Fruit fly (Drosophila melanogaster) whole organism, embryonic: ENCODE data around the gene Syt1.

Experiments used
- Adf1 ChIP-seq: fragments of 200-800 bp; sonication (Bioruptor generic); IDR thresholded peaks from 2 replicates; pipeline ENCODE4 v1.3.6; 2022; ENCODE audit warnings: missing biosample characterization, missing genetic modification characterization
- B-H2 ChIP-seq: fragments of 200-800 bp; sonication (Bioruptor generic); optimal IDR thresholded peaks from 2 replicates; lab custom pipeline; 2018; ENCODE audit warnings: missing biosample characterization, mild to moderate bottlenecking, missing genetic modification characterization
- Blimp-1 ChIP-seq: fragments of 200-800 bp; sonication (Bioruptor generic); optimal IDR thresholded peaks from 3 replicates; lab custom pipeline; 2018; ENCODE audit warnings: missing biosample characterization, missing genetic modification characterization, mild to moderate bottlenecking, moderate library complexity, missing genetic modification reagents
- CG10321 ChIP-seq: fragments of 200-800 bp; sonication (Bioruptor generic); IDR thresholded peaks from 2 replicates; pipeline ENCODE4 v1.3.6; 2022; ENCODE audit warnings: missing biosample characterization, missing genetic modification characterization
- CG10462 ChIP-seq: fragments of 200-800 bp; sonication (Bioruptor generic); optimal IDR thresholded peaks from 2 replicates; lab custom pipeline; 2016; ENCODE audit warnings: missing biosample characterization, missing genetic modification characterization
- CG10654 ChIP-seq: fragments of 200-800 bp; sonication (Bioruptor generic); optimal IDR thresholded peaks from 2 replicates; lab custom pipeline; 2016; ENCODE audit warnings: missing biosample characterization, missing genetic modification characterization
- CG10959 ChIP-seq: fragments of 200-800 bp; sonication (Bioruptor generic); IDR thresholded peaks from 2 replicates; pipeline ENCODE4 v1.3.6; 2022; ENCODE audit warnings: missing biosample characterization, missing genetic modification characterization
- CG12942 ChIP-seq: fragments of 200-800 bp; sonication (Bioruptor generic); optimal IDR thresholded peaks from 3 replicates; lab custom pipeline; 2016; ENCODE audit warnings: missing biosample characterization, missing genetic modification characterization
- CG14050 ChIP-seq: fragments of 200-800 bp; sonication (Bioruptor generic); IDR thresholded peaks from 3 replicates; pipeline ENCODE4 v1.3.6; 2022; ENCODE audit warnings: missing biosample characterization, missing genetic modification characterization
- CG1647 ChIP-seq: fragments of 200-800 bp; sonication (Bioruptor generic); optimal IDR thresholded peaks from 3 replicates; lab custom pipeline; 2016; ENCODE audit warnings: missing biosample characterization, missing genetic modification characterization
- CG17359 ChIP-seq: fragments of 200-800 bp; sonication (Bioruptor generic); optimal IDR thresholded peaks from 3 replicates; lab custom pipeline; 2018; ENCODE audit warnings: missing biosample characterization, mild to moderate bottlenecking, missing genetic modification characterization, moderate library complexity
- CG6254 ChIP-seq: fragments of 200-800 bp; sonication (Bioruptor generic); optimal IDR thresholded peaks from 3 replicates; lab custom pipeline; 2017; ENCODE audit warnings: mild to moderate bottlenecking, missing biosample characterization, missing genetic modification reagents, missing genetic modification characterization
- CG6689 ChIP-seq: fragments of 200-800 bp; sonication (Bioruptor generic); IDR thresholded peaks from 2 replicates; pipeline ENCODE4 v1.3.6; 2022; ENCODE audit warnings: missing biosample characterization, missing genetic modification characterization
- CG6813 ChIP-seq: fragments of 200-800 bp; sonication (Bioruptor generic); optimal IDR thresholded peaks from 2 replicates; lab custom pipeline; 2017; ENCODE audit warnings: missing biosample characterization, missing genetic modification characterization, mild to moderate bottlenecking, moderate library complexity, missing genetic modification reagents
- CG7556 ChIP-seq: fragments of 200-800 bp; sonication (Bioruptor generic); optimal IDR thresholded peaks from 2 replicates; lab custom pipeline; 2017; ENCODE audit warnings: missing biosample characterization, mild to moderate bottlenecking, missing genetic modification characterization
- CG7786 ChIP-seq: fragments of 200-800 bp; sonication (Bioruptor generic); optimal IDR thresholded peaks from 2 replicates; lab custom pipeline; 2016; ENCODE audit warnings: missing biosample characterization, missing genetic modification characterization
- D ChIP-seq, 2 experiments: fragments of 200-800 bp in 1 of 2; fragments of >200 bp in 1 of 2; sonication (Bioruptor generic) in 1 of 2; optimal IDR thresholded peaks; 2 replicates in 1 of 2; 3 replicates in 1 of 2; lab custom pipeline; 2017; ENCODE audit warnings: mild to moderate bottlenecking in 1 of 2, missing biosample characterization in 1 of 2, missing genetic modification characterization in 1 of 2, missing genetic modification reagents in 1 of 2
- E2f2 ChIP-seq: fragments of 200-800 bp; sonication (Bioruptor generic); IDR thresholded peaks from 2 replicates; pipeline ENCODE4 v1.3.6; 2022; ENCODE audit warnings: missing biosample characterization, missing genetic modification characterization
- ERR ChIP-seq: fragments of 200-800 bp; sonication (Bioruptor generic); optimal IDR thresholded peaks from 2 replicates; lab custom pipeline; 2016; ENCODE audit warnings: missing biosample characterization, missing genetic modification characterization
- Fer1 ChIP-seq: fragments of 200-800 bp; sonication (Bioruptor generic); optimal IDR thresholded peaks from 2 replicates; lab custom pipeline; 2017; ENCODE audit warnings: missing biosample characterization, mild to moderate bottlenecking, missing genetic modification characterization
- Fer2 ChIP-seq: fragments of 200-800 bp; sonication (Bioruptor generic); optimal IDR thresholded peaks from 2 replicates; lab custom pipeline; 2018; ENCODE audit warnings: missing biosample characterization, mild to moderate bottlenecking, missing genetic modification characterization, moderate library complexity
- GATAe ChIP-seq: fragments of 200-800 bp; sonication (Bioruptor generic); conservative IDR thresholded peaks from 2 replicates; pipeline ENCODE4 v1.3.6; 2022; ENCODE audit warnings: missing biosample characterization, missing genetic modification characterization
- Hr3 ChIP-seq: fragments of 200-800 bp; sonication (Bioruptor generic); optimal IDR thresholded peaks from 3 replicates; lab custom pipeline; 2016; ENCODE audit warnings: missing biosample characterization, missing genetic modification characterization
- MBD-R2 ChIP-seq: fragments of 200-800 bp; sonication (Bioruptor generic); IDR thresholded peaks from 2 replicates; pipeline ENCODE4 v1.3.6; 2022; ENCODE audit warnings: missing biosample characterization, missing genetic modification characterization
- Meics ChIP-seq: fragments of 200-800 bp; sonication (Bioruptor generic); optimal IDR thresholded peaks from 2 replicates; lab custom pipeline; 2017; ENCODE audit warnings: missing biosample characterization, mild to moderate bottlenecking, missing genetic modification characterization
- Mrtf ChIP-seq: fragments of 200-800 bp; sonication (Bioruptor generic); IDR thresholded peaks from 3 replicates; pipeline ENCODE4 v1.3.6; 2022; ENCODE audit warnings: missing biosample characterization, missing genetic modification characterization
- NFAT ChIP-seq: fragments of 200-800 bp; sonication (Bioruptor generic); IDR thresholded peaks from 2 replicates; pipeline ENCODE4 v1.3.6; 2022; ENCODE audit warnings: missing biosample characterization, missing genetic modification characterization
- Sin3A ChIP-seq: fragments of >200 bp; optimal IDR thresholded peaks from 2 replicates; lab custom pipeline; 2018
- amos ChIP-seq: fragments of 200-800 bp; sonication (Bioruptor generic); IDR thresholded peaks from 2 replicates; pipeline ENCODE4 v1.3.6; 2022; ENCODE audit warnings: missing biosample characterization, missing genetic modification characterization; ENCODE audit not compliant: partially characterized antibody
- ash1 ChIP-seq: fragments of 200-800 bp; sonication (Bioruptor generic); optimal IDR thresholded peaks from 2 replicates; lab custom pipeline; 2018; ENCODE audit warnings: missing biosample characterization, mild to moderate bottlenecking, missing genetic modification characterization
- bowl ChIP-seq: fragments of 200-800 bp; sonication (Bioruptor generic); IDR thresholded peaks from 2 replicates; pipeline ENCODE4 v1.3.6; 2022; ENCODE audit warnings: missing biosample characterization, missing genetic modification characterization
- caup ChIP-seq: fragments of 200-800 bp; sonication (Bioruptor generic); optimal IDR thresholded peaks from 3 replicates; lab custom pipeline; 2017; ENCODE audit warnings: missing biosample characterization, mild to moderate bottlenecking, missing genetic modification characterization, moderate library complexity; ENCODE audit not compliant: severe bottlenecking
- chn ChIP-seq: fragments of 200-800 bp; sonication (Bioruptor generic); optimal IDR thresholded peaks from 2 replicates; lab custom pipeline; 2016; ENCODE audit warnings: missing biosample characterization, missing genetic modification characterization
- crol ChIP-seq: fragments of 200-800 bp; sonication (Bioruptor generic); IDR thresholded peaks from 2 replicates; pipeline ENCODE4 v1.3.6; 2022; ENCODE audit warnings: missing biosample characterization, missing genetic modification characterization
- dimm ChIP-seq: fragments of 200-800 bp; sonication (Bioruptor generic); IDR thresholded peaks from 2 replicates; pipeline ENCODE4 v1.3.6; 2022; ENCODE audit warnings: missing biosample characterization, missing genetic modification characterization
- dmrt99B ChIP-seq: fragments of 200-800 bp; sonication (Bioruptor generic); optimal IDR thresholded peaks from 2 replicates; lab custom pipeline; 2018; ENCODE audit warnings: missing biosample characterization, mild to moderate bottlenecking, missing genetic modification characterization, moderate library complexity
- ind ChIP-seq: fragments of 200-800 bp; sonication (Bioruptor generic); optimal IDR thresholded peaks from 3 replicates; lab custom pipeline; 2016; ENCODE audit warnings: missing biosample characterization, missing genetic modification characterization
- kah ChIP-seq: fragments of 200-800 bp; sonication (Bioruptor generic); optimal IDR thresholded peaks from 2 replicates; lab custom pipeline; 2018; ENCODE audit warnings: missing biosample characterization, mild to moderate bottlenecking, missing genetic modification characterization
- kay ChIP-seq: fragments of 200-800 bp; sonication (Bioruptor generic); optimal IDR thresholded peaks from 2 replicates; lab custom pipeline; 2016; ENCODE audit warnings: missing biosample characterization, missing genetic modification characterization
- klu ChIP-seq: fragments of 200-800 bp; sonication (Bioruptor generic); IDR thresholded peaks from 2 replicates; pipeline ENCODE4 v1.3.6; 2022; ENCODE audit warnings: missing biosample characterization, missing genetic modification characterization
- lab ChIP-seq: fragments of 200-800 bp; sonication (Bioruptor generic); optimal IDR thresholded peaks from 3 replicates; lab custom pipeline; 2017; ENCODE audit warnings: missing biosample characterization, missing genetic modification characterization, mild to moderate bottlenecking, moderate library complexity, missing genetic modification reagents
- lmd ChIP-seq: fragments of 200-800 bp; sonication (Bioruptor generic); IDR thresholded peaks from 2 replicates; pipeline ENCODE4 v1.3.6; 2022; ENCODE audit warnings: missing biosample characterization, missing genetic modification characterization
- maf-S ChIP-seq: fragments of 200-800 bp; sonication (Bioruptor generic); optimal IDR thresholded peaks from 2 replicates; lab custom pipeline; 2016; ENCODE audit warnings: missing biosample characterization, missing genetic modification characterization
- nerfin-2 ChIP-seq: fragments of 200-800 bp; sonication (Bioruptor generic); IDR thresholded peaks from 2 replicates; pipeline ENCODE4 v1.3.6; 2022; ENCODE audit warnings: missing biosample characterization, missing genetic modification characterization; ENCODE audit not compliant: partially characterized antibody
- psq ChIP-seq: fragments of 200-800 bp; sonication (Bioruptor generic); optimal IDR thresholded peaks from 2 replicates; lab custom pipeline; 2017; ENCODE audit warnings: missing biosample characterization, missing genetic modification characterization
- sisA ChIP-seq: fragments of 200-800 bp; sonication (Bioruptor generic); IDR thresholded peaks from 2 replicates; pipeline ENCODE4 v1.3.6; 2022; ENCODE audit warnings: missing biosample characterization, missing genetic modification characterization
- sna ChIP-seq: fragments of 200-800 bp; sonication (Bioruptor generic); IDR thresholded peaks from 2 replicates; pipeline ENCODE4 v1.3.6; 2022; ENCODE audit warnings: missing biosample characterization, missing genetic modification characterization; ENCODE audit not compliant: partially characterized antibody
- trem ChIP-seq: fragments of 200-800 bp; optimal IDR thresholded peaks from 3 replicates; lab custom pipeline; 2019; ENCODE audit warnings: missing biosample characterization, mild to moderate bottlenecking, missing genetic modification characterization, moderate library complexity
- zfh1 ChIP-seq: fragments of 200-800 bp; sonication (Bioruptor generic); IDR thresholded peaks from 3 replicates; pipeline ENCODE4 v1.3.6; 2022; ENCODE audit warnings: missing biosample characterization, missing genetic modification characterization

The Syt1 gene

DNA sequence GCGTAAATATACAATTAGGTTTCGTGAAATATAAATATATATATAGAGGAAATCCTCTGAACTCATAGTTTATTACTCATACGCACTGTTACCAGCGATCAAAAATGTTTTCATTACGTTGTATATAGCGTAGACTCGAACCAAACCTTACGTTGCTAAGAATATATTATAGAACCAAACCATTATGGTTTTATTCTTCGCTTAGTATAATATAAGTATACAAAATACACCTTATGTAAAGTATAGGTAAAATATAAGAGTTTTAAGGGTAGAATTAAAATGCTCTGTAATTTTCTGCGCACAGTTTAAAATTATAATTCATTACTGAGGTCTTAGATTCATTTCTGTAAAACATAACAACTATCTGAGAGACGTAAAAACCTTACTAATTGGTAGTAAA lies 75.3 kb downstream of the Syt1 start (continued):
- peak; percentile 6 for TF ChIP-seq trem (tag; lab: Kevin White, UChicago)
- TF ChIP-seq CG12942 (GFP tag; lab: Kevin White, UChicago) = no peak

DNA sequence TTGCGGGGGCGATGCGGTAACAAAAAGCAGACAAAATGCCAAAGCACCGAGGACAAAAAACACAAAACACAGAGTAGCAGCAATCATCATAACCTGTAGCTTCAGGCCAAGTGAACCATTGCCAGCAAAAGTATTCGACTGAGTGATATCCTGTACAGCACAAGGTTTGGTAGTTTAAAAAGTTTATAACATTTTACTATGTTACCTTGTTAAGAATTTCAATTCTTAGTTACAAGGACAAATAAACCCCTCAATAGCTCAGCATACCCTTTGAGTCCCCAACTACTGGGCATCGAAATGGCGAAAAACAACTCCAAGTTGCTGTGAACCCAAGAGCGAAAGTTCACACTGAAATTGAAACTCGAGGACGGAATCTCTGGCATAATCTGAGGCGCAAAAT lies 76.7 kb downstream of the Syt1 start:
- TF ChIP-seq CG6689 (GFP tag; lab: Robert Waterston, UW) (no peak), Adf1 (GFP tag; lab: Robert Waterston, UW) (no peak), kay (no peak), GATAe (GFP tag; lab: Robert Waterston, UW) (no peak), B-H2 (GFP tag; lab: Kevin White, UChicago) (no peak), dimm (GFP tag; lab: Robert Waterston, UW) (no peak), psq (GFP tag; lab: Kevin White, UChicago) (no peak), CG17359 (tag; lab: Kevin White, UChicago) (peak; percentile 30), NFAT (no peak), CG7556 (GFP tag; lab: Kevin White, UChicago) (peak; percentile 11), CG10959 (GFP tag; lab: Robert Waterston, UW) (no peak), kah (GFP tag; lab: Kevin White, UChicago) (no peak), CG6254 (GFP tag; lab: Kevin White, UChicago) (no peak), amos (no peak), zfh1 (no peak), CG7786 (no peak), CG10654 (GFP tag; lab: Kevin White, UChicago) (no peak), klu (GFP tag; lab: Robert Waterston, UW) (no peak), caup (no peak), Fer1 (GFP tag; lab: Kevin White, UChicago) (peak; percentile 17), CG1647 (GFP tag; lab: Kevin White, UChicago) (no peak), Sin3A (no peak), trem (tag; lab: Kevin White, UChicago) (no peak), D (optimal IDR thresholded peaks at IDR 0.05; lab: Kevin White, UChicago) (no peak), D (GFP tag; optimal IDR thresholded peaks at IDR 0.05; lab: Kevin White, UChicago) (no peak), crol (GFP tag; lab: Robert Waterston, UW) (no peak), CG10321 (no peak), nerfin-2 (no peak), sisA (no peak; the same call in 1 of the 2 replicates), ERR (GFP tag; lab: Kevin White, UChicago) (no peak), dmrt99B (peak; percentile 30), ind (GFP tag; lab: Kevin White, UChicago) (peak; percentile 18), maf-S (GFP tag; lab: Kevin White, UChicago) (no peak), lmd (GFP tag; lab: Robert Waterston, UW) (peak; percentile 25; the same call in 1 of the 2 replicates), CG6813 (GFP tag; lab: Kevin White, UChicago) (no peak), CG14050 (no peak), lab (GFP tag; lab: Kevin White, UChicago) (peak; percentile 60), Hr3 (GFP tag; lab: Kevin White, UChicago) (no peak), Fer2 (tag; lab: Kevin White, UChicago) (no peak), Meics (GFP tag; lab: Kevin White, UChicago) (peak; percentile 42), chn (GFP tag; lab: Kevin White, UChicago) (no peak), ash1 (GFP tag; lab: Kevin White, UChicago) (no peak), Blimp-1 (GFP tag; lab: Kevin White, UChicago) (no peak), bowl (GFP tag; lab: Robert Waterston, UW) (no peak), CG10462 (GFP tag; lab: Kevin White, UChicago) (no peak), sna (GFP tag; lab: Robert Waterston, UW) (no peak), E2f2 (GFP tag; lab: Robert Waterston, UW) (no peak), MBD-R2 (GFP tag; lab: Robert Waterston, UW) (peak; percentile 24; the same call in 1 of the 2 replicates), Mrtf (GFP tag; lab: Robert Waterston, UW) (0 out of 3 replicates have a peak, but pooled peaks have one; percentile 24)
